Worm (Caenorhabditis elegans): Measurements from ENCODE around the gene fbxa-164.

fbxa-164 gene

ce11 chrII:1653397-1653796 is 39.5 kb upstream of the fbxa-164 start, which contains the start of gene fbxb-15:
fbxb-15 (minus strand) TSS chrII:1653497.
- no peak for TF ChIP-seq nhr-237 (tag; optimal IDR thresholded peaks at IDR 0.05)
- TF ChIP-seq egl-5 (tag; optimal IDR thresholded peaks at IDR 0.05), result no peak
- TF ChIP-seq nhr-76 (tag; optimal IDR thresholded peaks at IDR 0.05), result no peak
- no peak for TF ChIP-seq elt-2 (tag; optimal IDR thresholded peaks at IDR 0.05)
- TF ChIP-seq ceh-82 (tag; optimal IDR thresholded peaks at IDR 0.05), result no peak
- TF ChIP-seq nhr-77 (tag; optimal IDR thresholded peaks at IDR 0.05), result no peak
- no peak for TF ChIP-seq nhr-43 (tag; optimal IDR thresholded peaks at IDR 0.05; ENCODE audit: poor library complexity, severe bottlenecking)
- no peak for TF ChIP-seq skn-1 (tag; optimal IDR thresholded peaks at IDR 0.05)
- no peak for TF ChIP-seq nhr-11 (tag; optimal IDR thresholded peaks at IDR 0.05)
- TF ChIP-seq unc-39 (tag; optimal IDR thresholded peaks at IDR 0.05), result no peak
- TF ChIP-seq hmg-11 (tag; optimal IDR thresholded peaks at IDR 0.05), result no peak
- TF ChIP-seq daf-12 (tag; optimal IDR thresholded peaks at IDR 0.05), result no peak
- no peak for TF ChIP-seq ZK546.5 (tag; optimal IDR thresholded peaks at IDR 0.05)
- TF ChIP-seq ama-1 (optimal IDR thresholded peaks at IDR 0.05), result no peak
- no peak for TF ChIP-seq lin-39 (tag; optimal IDR thresholded peaks at IDR 0.05)
- no peak for TF ChIP-seq ceh-16 (tag; optimal IDR thresholded peaks at IDR 0.05)

- TF ChIP-seq nhr-12 (tag; optimal IDR thresholded peaks at IDR 0.05), result no peak
- no peak for TF ChIP-seq lsy-12 (tag; optimal IDR thresholded peaks at IDR 0.05)
- no peak for TF ChIP-seq daf-12 (tag; optimal IDR thresholded peaks at IDR 0.05)
- no peak for TF ChIP-seq sea-2 (GFP tag; optimal IDR thresholded peaks at IDR 0.05)
- no peak for TF ChIP-seq ceh-28 (tag; optimal IDR thresholded peaks at IDR 0.05)
- TF ChIP-seq lin-15B (tag; optimal IDR thresholded peaks at IDR 0.05), result no peak
- peak; percentile 15 for TF ChIP-seq fkh-10 (GFP tag; optimal IDR thresholded peaks at IDR 0.05)
Observed at ce11 chrII:1651804-1652203, 37.9 kb upstream of the fbxa-164 start, which contains the start of gene fbxb-16. fbxb-16 (minus strand) TSS chrII:1651904.

ce11 chrII:1650502-1650901 is 36.6 kb upstream of the fbxa-164 start, which contains the start of gene fbxb-20:
fbxb-20 (minus strand) TSS chrII:1650602.
- no peak for TF ChIP-seq nfya-1 (tag; optimal IDR thresholded peaks at IDR 0.05; ENCODE audit: insufficient read depth)

- TF ChIP-seq fkh-10 (GFP tag; optimal IDR thresholded peaks at IDR 0.05) (peak; percentile 44), mdl-1 (tag; optimal IDR thresholded peaks at IDR 0.05) (no peak), egl-5 (tag; optimal IDR thresholded peaks at IDR 0.05) (no peak)
Observed at ce11 chrII:1648768-1649167, 34.9 kb upstream of the fbxa-164 start, which contains the start of gene fbxb-21. fbxb-21 (minus strand) TSS chrII:1648868.

- no peak for TF ChIP-seq jun-1 (tag; optimal IDR thresholded peaks at IDR 0.05)
- no peak for TF ChIP-seq tbx-2 (tag; optimal IDR thresholded peaks at IDR 0.05)
- no peak for TF ChIP-seq ceh-28 (tag; optimal IDR thresholded peaks at IDR 0.05)
- no peak for TF ChIP-seq aly-2 (tag; optimal IDR thresholded peaks at IDR 0.05)
- no peak for TF ChIP-seq snpc-4 (tag; optimal IDR thresholded peaks at IDR 0.05)
- no peak for TF ChIP-seq nhr-28 (tag; optimal IDR thresholded peaks at IDR 0.05)
- TF ChIP-seq ztf-4 (tag; optimal IDR thresholded peaks at IDR 0.05), result no peak
- no peak for TF ChIP-seq sea-2 (GFP tag; optimal IDR thresholded peaks at IDR 0.05)
- TF ChIP-seq unc-62 (GFP tag; optimal IDR thresholded peaks at IDR 0.05), result no peak
- TF ChIP-seq nfya-1 (tag; optimal IDR thresholded peaks at IDR 0.05; ENCODE audit: insufficient read depth), result no peak
- no peak for TF ChIP-seq nhr-67 (tag; optimal IDR thresholded peaks at IDR 0.05)
- TF ChIP-seq unc-39 (tag; optimal IDR thresholded peaks at IDR 0.05), result no peak
- TF ChIP-seq R02D3.7 (tag; optimal IDR thresholded peaks at IDR 0.05), result no peak
- TF ChIP-seq zag-1 (tag; optimal IDR thresholded peaks at IDR 0.05), result no peak
- no peak for TF ChIP-seq elt-3 (tag; optimal IDR thresholded peaks at IDR 0.05)
Observed at ce11 chrII:1646199-1646598, 32.3 kb upstream of the fbxa-164 start, which contains the start of gene ZC204.17. ZC204.17 (minus strand) TSS chrII:1646299.

Measured in whole organism, L3 larva.